Worm (Caenorhabditis elegans) whole organism, L1 larva: ENCODE data around the gene srt-5.

ENCODE experiments used
- Y116A8C.19 ChIP-seq: sonication (generic microtip); optimal IDR thresholded peaks from 2 replicates; lab custom pipeline; 2016; ENCODE audit warnings: missing compliant biosample characterization, missing genetic modification characterization, borderline replicate concordance
- ceh-82 ChIP-seq, 3 experiments: fragments of 150-350 bp in 1 of 3; sonication (generic microtip) in 2 of 3; optimal IDR thresholded peaks; 2 replicates each; lab custom pipeline; 2014 to 2017; ENCODE audit warnings: missing biosample characterization in 3 of 3, missing genetic modification characterization in 3 of 3
- efl-3 ChIP-seq: fragments of 200-800 bp; sonication (Bioruptor generic); optimal IDR thresholded peaks from 2 replicates; lab custom pipeline; 2018; ENCODE audit warnings: mild to moderate bottlenecking, missing genetic modification characterization, missing compliant biosample characterization
- fkh-10 ChIP-seq: sonication (generic microtip); optimal IDR thresholded peaks from 2 replicates; lab custom pipeline; 2017; ENCODE audit warnings: missing biosample characterization, missing genetic modification reagents, missing genetic modification characterization
- fos-1 ChIP-seq: fragments of 150-350 bp; optimal IDR thresholded peaks from 2 replicates; lab custom pipeline; 2014; ENCODE audit warnings: missing biosample characterization, missing genetic modification characterization
- hlh-17 ChIP-seq: fragments of 200-800 bp; sonication (Bioruptor generic); optimal IDR thresholded peaks from 2 replicates; lab custom pipeline; 2018; ENCODE audit warnings: missing genetic modification characterization, mild to moderate bottlenecking, missing compliant biosample characterization, moderate library complexity, borderline replicate concordance
- hpl-2 ChIP-seq: fragments of 150-350 bp; optimal IDR thresholded peaks from 2 replicates; lab custom pipeline; 2014; ENCODE audit warnings: missing biosample characterization, missing genetic modification reagents, missing genetic modification characterization
- lin-39 ChIP-seq: fragments of 150-350 bp; optimal IDR thresholded peaks from 2 replicates; lab custom pipeline; 2014; ENCODE audit warnings: missing biosample characterization, missing genetic modification reagents, missing genetic modification characterization
- nhr-11 ChIP-seq: fragments of 150-350 bp; optimal IDR thresholded peaks from 2 replicates; lab custom pipeline; 2014; ENCODE audit warnings: missing biosample characterization, missing genetic modification characterization
- nhr-76 ChIP-seq: sonication (generic microtip); optimal IDR thresholded peaks from 2 replicates; lab custom pipeline; 2017; ENCODE audit warnings: missing biosample characterization, missing genetic modification characterization
- swsn-7 ChIP-seq: sonication (generic microtip); optimal IDR thresholded peaks from 2 replicates; lab custom pipeline; 2016; ENCODE audit warnings: missing genetic modification characterization, missing compliant biosample characterization
- tlp-1 ChIP-seq: fragments of 150-350 bp; optimal IDR thresholded peaks from 2 replicates; lab custom pipeline; 2014; ENCODE audit warnings: missing biosample characterization, missing genetic modification characterization
- vab-15 ChIP-seq: sonication (generic microtip); optimal IDR thresholded peaks from 2 replicates; lab custom pipeline; 2017; ENCODE audit warnings: missing genotype, mild to moderate bottlenecking, missing genetic modification characterization, missing compliant biosample characterization
- zag-1 ChIP-seq: fragments of 150-350 bp; optimal IDR thresholded peaks from 2 replicates; lab custom pipeline; 2014; ENCODE audit warnings: missing biosample characterization, missing genetic modification characterization

DNA sequence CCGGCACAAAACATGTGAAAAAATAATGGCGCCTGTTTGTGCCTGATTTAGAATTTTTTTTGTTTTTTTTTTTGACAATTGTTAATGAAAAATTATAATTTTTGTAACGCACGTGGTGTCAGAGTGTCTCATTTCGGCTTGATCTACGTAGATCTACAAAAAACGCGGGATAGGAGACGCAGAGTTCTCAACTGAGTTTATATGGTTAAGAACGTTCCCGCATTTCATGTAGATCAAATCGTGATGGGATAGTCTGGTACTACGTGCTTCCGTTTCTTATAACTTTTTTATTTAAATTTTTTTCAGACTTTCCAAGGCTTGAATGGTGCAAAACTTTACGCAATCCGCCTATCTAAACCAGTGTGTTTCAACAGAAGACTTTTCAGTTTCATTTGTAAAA, 48.1 kb upstream of the srt-5 start, which contains the start of gene tat-6:
- no peak for TF ChIP-seq tlp-1 (tag; lab: Kevin White, UChicago)
- no peak for TF ChIP-seq nhr-11 (tag; lab: Kevin White, UChicago)
- TF ChIP-seq swsn-7 (tag; lab: Kevin White, UChicago) = no peak
- TF ChIP-seq Y116A8C.19 (tag; lab: Kevin White, UChicago) = no peak
- TF ChIP-seq zag-1 (tag; lab: Kevin White, UChicago) = no peak
- no peak for TF ChIP-seq fkh-10
- TF ChIP-seq vab-15 (tag; lab: Kevin White, UChicago) = no peak
- no peak for TF ChIP-seq hlh-17
- TF ChIP-seq fos-1 (tag; lab: Kevin White, UChicago) = no peak
- TF ChIP-seq nhr-76 (tag; lab: Kevin White, UChicago) = no peak
- TF ChIP-seq ceh-82 (tag; optimal IDR thresholded peaks at IDR 0.05; lab: Kevin White, UChicago) = no peak
- no peak for TF ChIP-seq efl-3 (GFP tag; lab: Kevin White, UChicago)
- no peak for TF ChIP-seq lin-39 (tag; lab: Kevin White, UChicago)
- TF ChIP-seq hpl-2 = no peak
